Worm (Caenorhabditis elegans) whole organism, young adult: ENCODE measurements around the gene Y54G9A.9.

Experiments
- B0035.1 ChIP-seq: sonication (generic microtip); optimal IDR thresholded peaks from 2 replicates; lab custom pipeline; 2016; ENCODE audit warnings: missing genetic modification characterization, mild to moderate bottlenecking, missing compliant biosample characterization, missing genotype, missing genetic modification reagents
- D2030.7 ChIP-seq: fragments of 200-800 bp; sonication (Bioruptor generic); IDR thresholded peaks from 2 replicates; pipeline ENCODE4 v1.3.6; 2022; ENCODE audit warnings: missing genetic modification reagents, missing genetic modification characterization, missing compliant biosample characterization
- F55B11.4 ChIP-seq: sonication (generic microtip); optimal IDR thresholded peaks from 2 replicates; lab custom pipeline; 2016; ENCODE audit warnings: missing compliant biosample characterization, missing genetic modification characterization, borderline replicate concordance; ENCODE audit not compliant: insufficient read depth
- K12H6.12 ChIP-seq: fragments of 200-800 bp; sonication (Bioruptor generic); optimal IDR thresholded peaks from 2 replicates; lab custom pipeline; 2018; ENCODE audit warnings: mild to moderate bottlenecking, missing genetic modification characterization, missing compliant biosample characterization
- ZK185.1 ChIP-seq: sonication (generic microtip); optimal IDR thresholded peaks from 2 replicates; lab custom pipeline; 2016; ENCODE audit warnings: mild to moderate bottlenecking, missing genetic modification characterization, missing compliant biosample characterization; ENCODE audit not compliant: poor library complexity, severe bottlenecking
- ama-1 ChIP-seq, 3 experiments: fragments of 150-350 bp in 1 of 3; sonication (generic microtip) in 2 of 3; optimal IDR thresholded peaks; 2 replicates each; lab custom pipeline; 2014 to 2018; ENCODE audit warnings: missing biosample characterization in 2 of 3, missing genetic modification characterization in 2 of 3, missing genetic modification reagents in 2 of 3
- athp-1 ChIP-seq: sonication (generic microtip); optimal IDR thresholded peaks from 2 replicates; lab custom pipeline; 2017; ENCODE audit warnings: mild to moderate bottlenecking, missing genetic modification characterization, missing compliant biosample characterization
- attf-5 ChIP-seq: fragments of 200-800 bp; sonication (Bioruptor generic); optimal IDR thresholded peaks from 2 replicates; lab custom pipeline; 2018; ENCODE audit warnings: mild to moderate bottlenecking, missing genetic modification characterization, missing compliant biosample characterization
- bed-1 ChIP-seq: fragments of 200-800 bp; sonication (Bioruptor generic); IDR thresholded peaks from 2 replicates; pipeline ENCODE4 v1.3.6; 2022; ENCODE audit warnings: missing genetic modification reagents, missing genetic modification characterization, missing compliant biosample characterization
- bed-2 ChIP-seq: fragments of 200-800 bp; sonication (Bioruptor generic); IDR thresholded peaks from 2 replicates; pipeline ENCODE4 v1.3.6; 2022; ENCODE audit warnings: missing genetic modification reagents, missing genetic modification characterization, missing compliant biosample characterization
- ccch-3 ChIP-seq: fragments of 200-800 bp; sonication (Bioruptor generic); optimal IDR thresholded peaks from 2 replicates; lab custom pipeline; 2018; ENCODE audit warnings: mild to moderate bottlenecking, missing genetic modification characterization, missing compliant biosample characterization
- cebp-1 ChIP-seq, 2 experiments: fragments of 200-800 bp in 1 of 2; sonication (Bioruptor generic) in 1 of 2; sonication (generic microtip) in 1 of 2; IDR thresholded peaks in 1 of 2; optimal IDR thresholded peaks in 1 of 2; 2 replicates each; pipeline versions ENCODE4 v1.3.6 to Lab custom; 2017 to 2022; ENCODE audit warnings: missing compliant biosample characterization in 2 of 2, missing genetic modification characterization in 2 of 2, mild to moderate bottlenecking in 1 of 2, missing genetic modification reagents in 1 of 2, moderate library complexity in 1 of 2
- egrh-3 ChIP-seq: fragments of 200-800 bp; sonication (Bioruptor generic); IDR thresholded peaks from 2 replicates; pipeline ENCODE4 v1.3.6; 2022; ENCODE audit warnings: missing genetic modification reagents, missing genetic modification characterization, missing compliant biosample characterization
- ekl-4 ChIP-seq: fragments of 200-800 bp; sonication (Bioruptor generic); IDR thresholded peaks from 2 replicates; pipeline ENCODE4 v1.3.6; 2022; ENCODE audit warnings: missing genetic modification reagents, missing genetic modification characterization, missing compliant biosample characterization
- fkh-3 ChIP-seq: sonication (generic microtip); optimal IDR thresholded peaks from 2 replicates; lab custom pipeline; 2016; ENCODE audit warnings: mild to moderate bottlenecking, missing genetic modification characterization, missing compliant biosample characterization
- him-1 ChIP-seq: sonication (generic microtip); optimal IDR thresholded peaks from 2 replicates; lab custom pipeline; 2016; ENCODE audit warnings: missing genotype, missing genetic modification reagents, missing genetic modification characterization, missing compliant biosample characterization
- hlh-26 ChIP-seq: fragments of 200-800 bp; sonication (Bioruptor generic); conservative IDR thresholded peaks from 2 replicates; pipeline ENCODE4 v1.3.6; 2022; ENCODE audit warnings: missing genetic modification reagents, missing genetic modification characterization, missing compliant biosample characterization
- lag-1 ChIP-seq: fragments of 200-800 bp; sonication (Bioruptor generic); IDR thresholded peaks from 2 replicates; pipeline ENCODE4 v1.3.6; 2022; ENCODE audit warnings: missing genetic modification reagents, missing genetic modification characterization, missing compliant biosample characterization
- let-607 ChIP-seq, 2 experiments: fragments of 200-800 bp in 1 of 2; sonication (Bioruptor generic) in 1 of 2; sonication (generic microtip) in 1 of 2; optimal IDR thresholded peaks; 2 replicates each; lab custom pipeline; 2016 to 2018; ENCODE audit warnings: mild to moderate bottlenecking in 2 of 2, missing compliant biosample characterization in 2 of 2, missing genetic modification characterization in 2 of 2, moderate library complexity in 2 of 2, missing genotype in 1 of 2
- lin-54 ChIP-seq: fragments of 200-800 bp; sonication (Bioruptor generic); optimal IDR thresholded peaks from 2 replicates; lab custom pipeline; 2018; ENCODE audit warnings: mild to moderate bottlenecking, missing genetic modification characterization, missing compliant biosample characterization
- lsl-1 ChIP-seq: fragments of 200-800 bp; sonication (Bioruptor generic); optimal IDR thresholded peaks from 2 replicates; lab custom pipeline; 2018; ENCODE audit warnings: mild to moderate bottlenecking, missing genetic modification characterization, moderate library complexity, missing compliant biosample characterization
- mel-28 ChIP-seq: sonication (generic microtip); optimal IDR thresholded peaks from 2 replicates; lab custom pipeline; 2016; ENCODE audit warnings: borderline replicate concordance, mild to moderate bottlenecking, missing genetic modification characterization, missing compliant biosample characterization
- mes-4 ChIP-seq: sonication (generic microtip); optimal IDR thresholded peaks from 2 replicates; lab custom pipeline; 2016; ENCODE audit warnings: missing genotype, missing genetic modification characterization, missing compliant biosample characterization
- nhr-120 ChIP-seq: fragments of 200-800 bp; sonication (Bioruptor generic); IDR thresholded peaks from 2 replicates; pipeline ENCODE4 v1.3.6; 2022; ENCODE audit warnings: missing genetic modification characterization, missing compliant biosample characterization
- nhr-80 ChIP-seq: sonication (generic microtip); optimal IDR thresholded peaks from 2 replicates; lab custom pipeline; 2016; ENCODE audit warnings: missing genetic modification characterization, missing compliant biosample characterization
- pha-4 ChIP-seq: fragments of 150-350 bp; sonication (generic microtip); optimal IDR thresholded peaks from 2 replicates; lab custom pipeline; 2014; ENCODE audit warnings: missing biosample characterization, missing genetic modification reagents, missing genetic modification characterization
- rpc-1 ChIP-seq, 2 experiments: fragments of 150-350 bp in 1 of 2; sonication (generic microtip) in 1 of 2; optimal IDR thresholded peaks; 2 replicates each; lab custom pipeline; 2014 to 2018; ENCODE audit warnings: missing biosample characterization in 1 of 2, missing genetic modification characterization in 1 of 2, missing genetic modification reagents in 1 of 2, missing genotype in 1 of 2
- somi-1 ChIP-seq: fragments of 200-800 bp; sonication (Bioruptor generic); optimal IDR thresholded peaks from 2 replicates; lab custom pipeline; 2018; ENCODE audit warnings: mild to moderate bottlenecking, missing genetic modification characterization, missing compliant biosample characterization
- tlf-1 ChIP-seq: fragments of 200-800 bp; sonication (Bioruptor generic); optimal IDR thresholded peaks from 2 replicates; lab custom pipeline; 2018; ENCODE audit warnings: mild to moderate bottlenecking, missing genetic modification characterization, missing compliant biosample characterization
- xnd-1 ChIP-seq: sonication (generic microtip); optimal IDR thresholded peaks from 2 replicates; lab custom pipeline; 2016; ENCODE audit warnings: missing genotype, missing genetic modification reagents, missing genetic modification characterization, missing compliant biosample characterization
- zim-3 ChIP-seq: sonication (generic microtip); optimal IDR thresholded peaks from 2 replicates; lab custom pipeline; 2017; ENCODE audit warnings: mild to moderate bottlenecking, missing genetic modification characterization, moderate library complexity, missing compliant biosample characterization
- ztf-25 ChIP-seq: fragments of 200-800 bp; sonication (Bioruptor generic); IDR thresholded peaks from 2 replicates; pipeline ENCODE4 v1.3.6; 2022; ENCODE audit warnings: missing genetic modification reagents, missing genetic modification characterization, missing compliant biosample characterization

Gene Y54G9A.9

ce11 chrII:13752016-13752415 lies 22.5 kb downstream of the Y54G9A.9 start, which contains the start of gene arrd-14:
TSS of gene arrd-14 (plus strand) at chrII:13752316.
- TF ChIP-seq nhr-120 (GFP tag; lab: Robert Waterston, UW) (no peak), egrh-3 (GFP tag; lab: Robert Waterston, UW) (no peak), ama-1 (optimal IDR thresholded peaks at IDR 0.05; lab: Kevin White, UChicago) (no peak), ama-1 (GFP tag; optimal IDR thresholded peaks at IDR 0.05; lab: Kevin White, UChicago) (no peak), let-607 (tag; optimal IDR thresholded peaks at IDR 0.05; lab: Kevin White, UChicago) (no peak), fkh-3 (tag; lab: Kevin White, UChicago) (no peak), athp-1 (tag; lab: Kevin White, UChicago) (no peak), ccch-3 (GFP tag; lab: Kevin White, UChicago) (no peak), nhr-80 (tag; lab: Kevin White, UChicago) (no peak), him-1 (tag; lab: Kevin White, UChicago) (no peak), hlh-26 (GFP tag; lab: Robert Waterston, UW) (no peak)

ce11 chrII:13756232-13756631 lies 26.7 kb downstream of the Y54G9A.9 start:
- no peak for TF ChIP-seq xnd-1 (tag; lab: Kevin White, UChicago)
- no peak for TF ChIP-seq fkh-3 (tag; lab: Kevin White, UChicago)
- no peak for TF ChIP-seq B0035.1 (tag; lab: Kevin White, UChicago)
- TF ChIP-seq somi-1 (GFP tag; lab: Kevin White, UChicago), result no peak
- TF ChIP-seq egrh-3 (GFP tag; lab: Robert Waterston, UW), result no peak
- TF ChIP-seq ZK185.1 (tag; lab: Kevin White, UChicago), result no peak
- TF ChIP-seq nhr-80 (tag; lab: Kevin White, UChicago), result no peak
- TF ChIP-seq, all 124 proteins: peak for 0

ce11 chrII:13758108-13758507 lies 28.6 kb downstream of the Y54G9A.9 start, which contains the start of gene arrd-13:
TSS of gene arrd-13 (plus strand) at chrII:13758408.
- TF ChIP-seq zim-3 (tag; lab: Kevin White, UChicago) (no peak), lsl-1 (peak; percentile 69), bed-1 (GFP tag; lab: Robert Waterston, UW) (no peak), K12H6.12 (tag; lab: Kevin White, UChicago) (no peak), tlf-1 (GFP tag; lab: Kevin White, UChicago) (no peak), lag-1 (GFP tag; lab: Robert Waterston, UW) (no peak)

- TF ChIP-seq cebp-1 (GFP tag; IDR thresholded peaks at IDR 0.05; lab: Robert Waterston, UW) (no peak), cebp-1 (tag; optimal IDR thresholded peaks at IDR 0.05; lab: Kevin White, UChicago) (no peak), mes-4 (tag; lab: Kevin White, UChicago) (no peak), ZK185.1 (tag; lab: Kevin White, UChicago) (no peak), fkh-3 (tag; lab: Kevin White, UChicago) (no peak), lag-1 (GFP tag; lab: Robert Waterston, UW) (no peak), nhr-120 (GFP tag; lab: Robert Waterston, UW) (no peak), attf-5 (GFP tag; lab: Kevin White, UChicago) (no peak), mel-28 (tag; lab: Kevin White, UChicago) (no peak), ekl-4 (no peak), D2030.7 (GFP tag; lab: Robert Waterston, UW) (no peak), F55B11.4 (tag; lab: Kevin White, UChicago) (no peak), rpc-1 (optimal IDR thresholded peaks at IDR 0.05; lab: Kevin White, UChicago) (no peak), rpc-1 (tag; optimal IDR thresholded peaks at IDR 0.05; lab: Kevin White, UChicago) (no peak), ztf-25 (no peak), athp-1 (tag; lab: Kevin White, UChicago) (no peak), him-1 (tag; lab: Kevin White, UChicago) (no peak), pha-4 (tag; lab: Kevin White, UChicago) (no peak), bed-2 (GFP tag; lab: Robert Waterston, UW) (no peak), lin-54 (GFP tag; lab: Kevin White, UChicago) (no peak), B0035.1 (tag; lab: Kevin White, UChicago) (no peak)
These were observed 33.5 kb downstream of the Y54G9A.9 start, which contains the start of gene arrd-11 for ce11 chrII:13763009-13763468. TSS of gene arrd-11 (plus strand) at chrII:13763418.
